Fruit fly (Drosophila melanogaster): ENCODE measurements around the gene CG31676.

Gene CG31676

dm6 chr2L:20858371-20859340, 18.1 kb downstream of the CG31676 start, which contains the start of gene bero (continued):
- TF ChIP-seq CG4707 (GFP tag; optimal IDR thresholded peaks at IDR 0.05) (peak; percentile 5), CG31224 (GFP tag; IDR thresholded peaks at IDR 0.05) (no peak), chinmo (GFP tag; IDR thresholded peaks at IDR 0.05; ENCODE audit: partially characterized antibody) (peak; percentile 76; the same call in 2 of the 4 replicates), BtbVII (GFP tag; optimal IDR thresholded peaks at IDR 0.05) (peak; percentile 44), insv (GFP tag; optimal IDR thresholded peaks at IDR 0.05) (peak in 1 of 2 experiments; percentile 79), CG9609 (GFP tag; optimal IDR thresholded peaks at IDR 0.05) (no peak), slbo (GFP tag; IDR thresholded peaks at IDR 0.05) (peak; percentile 36; the same call in 1 of the 2 replicates), zen (tag; optimal IDR thresholded peaks at IDR 0.05) (peak; percentile 44), otp (GFP tag; IDR thresholded peaks at IDR 0.05) (peak; percentile 24; the same call in 1 of the 3 replicates), hkb (optimal IDR thresholded peaks at IDR 0.05) (no peak), hkb (GFP tag; IDR thresholded peaks at IDR 0.05) (0 out of 2 replicates have a peak, but pooled peaks have one; percentile 15), CG34376 (GFP tag; optimal IDR thresholded peaks at IDR 0.05) (peak; percentile 21), stc (GFP tag; IDR thresholded peaks at IDR 0.05) (peak; percentile 34; the same call in 1 of the 2 replicates), Adf1 (GFP tag; IDR thresholded peaks at IDR 0.05) (0 out of 2 replicates have a peak, but pooled peaks have one; percentile 14), cwo (GFP tag; optimal IDR thresholded peaks at IDR 0.05) (no peak), CG8290 (GFP tag; optimal IDR thresholded peaks at IDR 0.05) (no peak), CG8290 (tag; optimal IDR thresholded peaks at IDR 0.05) (peak in 1 of 2 experiments; percentile 63), Dfd (GFP tag; optimal IDR thresholded peaks at IDR 0.05) (no peak), Meics (GFP tag; optimal IDR thresholded peaks at IDR 0.05) (peak; percentile 17), chm (GFP tag; IDR thresholded peaks at IDR 0.05) (peak; percentile 56; the same call in 1 of the 2 replicates), Jarid2 (GFP tag; optimal IDR thresholded peaks at IDR 0.05) (peak; percentile 69), kni (GFP tag; optimal IDR thresholded peaks at IDR 0.05) (peak; percentile 49), Elba2 (GFP tag; optimal IDR thresholded peaks at IDR 0.05) (peak; percentile 72), H15 (GFP tag; IDR thresholded peaks at IDR 0.05) (no peak), Bgb (GFP tag; IDR thresholded peaks at IDR 0.05; ENCODE audit: partially characterized antibody) (peak; percentile 30; the same call in 1 of the 2 replicates), Opbp (GFP tag; IDR thresholded peaks at IDR 0.05; ENCODE audit: partially characterized antibody) (peak; percentile 29; the same call in 1 of the 3 replicates)

dm6 chr2L:20864764-20865265, 24.3 kb downstream of the CG31676 start, which contains the start of gene CG9338:
Gene CG9338, plus strand, starts transcription at chr2L:20865215.
- TF ChIP-seq dan (GFP tag; IDR thresholded peaks at IDR 0.05): peak; percentile 47; the same call in 1 of the 2 replicates
- TF ChIP-seq ttk (GFP tag; IDR thresholded peaks at IDR 0.05): peak; percentile 62; the same call in 1 of the 2 replicates
- TF ChIP-seq lmd (GFP tag; IDR thresholded peaks at IDR 0.05): peak; percentile 86
- TF ChIP-seq CG6175 (GFP tag; IDR thresholded peaks at IDR 0.05): peak; percentile 80
- TF ChIP-seq ERR (GFP tag; optimal IDR thresholded peaks at IDR 0.05): peak; percentile 83
- peak; percentile 67 for TF ChIP-seq wor (GFP tag; IDR thresholded peaks at IDR 0.05)
- TF ChIP-seq Ssrp (tag; optimal IDR thresholded peaks at IDR 0.05): peak; percentile 61
- TF ChIP-seq CG43689 (GFP tag; IDR thresholded peaks at IDR 0.05): no peak
- peak in 1 of 2 experiments; percentile 4 for TF ChIP-seq Trl (optimal IDR thresholded peaks at IDR 0.05)
- TF ChIP-seq Trl (GFP tag; optimal IDR thresholded peaks at IDR 0.05): peak; percentile 91
- no peak for TF ChIP-seq CG8924 (tag; optimal IDR thresholded peaks at IDR 0.05)
- peak; percentile 91 for TF ChIP-seq E2f1 (GFP tag; IDR thresholded peaks at IDR 0.05)
- TF ChIP-seq CG17361 (GFP tag; IDR thresholded peaks at IDR 0.05): peak; percentile 97
- TF ChIP-seq gcm2 (GFP tag; optimal IDR thresholded peaks at IDR 0.05): no peak
- peak; percentile 81 for TF ChIP-seq ci (GFP tag; IDR thresholded peaks at IDR 0.05)
- peak; percentile 89 for TF ChIP-seq Nf-YC (tag; optimal IDR thresholded peaks at IDR 0.05)
- TF ChIP-seq oc (tag; optimal IDR thresholded peaks at IDR 0.05): no peak
- TF ChIP-seq Atf-2 (GFP tag; optimal IDR thresholded peaks at IDR 0.05): peak; percentile 70
- peak; percentile 54 for TF ChIP-seq CG13287 (GFP tag; IDR thresholded peaks at IDR 0.05; ENCODE audit: partially characterized antibody)
- peak in 1 of 3 experiments; percentile 57 for TF ChIP-seq lola (GFP tag; optimal IDR thresholded peaks at IDR 0.05)
- peak; percentile 59 for TF ChIP-seq jing (GFP tag; optimal IDR thresholded peaks at IDR 0.05)
- TF ChIP-seq CG3163 (GFP tag; optimal IDR thresholded peaks at IDR 0.05): peak; percentile 56

Measured in whole organism, embryonic.